Worm (Caenorhabditis elegans) whole organism, L4/young adult: ENCODE measurements around the gene lron-2.

Experiments
- W03F9.2 ChIP-seq: fragments of 150-350 bp; optimal IDR thresholded peaks from 2 replicates; lab custom pipeline; 2014; ENCODE audit warnings: missing biosample characterization, missing genetic modification characterization
- dao-5 ChIP-seq: sonication (generic microtip); optimal IDR thresholded peaks from 2 replicates; lab custom pipeline; 2016; ENCODE audit warnings: missing genotype, missing genetic modification characterization, moderate library complexity, missing compliant biosample characterization
- him-1 ChIP-seq: sonication (generic microtip); optimal IDR thresholded peaks from 2 replicates; lab custom pipeline; 2016; ENCODE audit warnings: missing genotype, missing genetic modification reagents, missing genetic modification characterization, missing compliant biosample characterization

DNA sequence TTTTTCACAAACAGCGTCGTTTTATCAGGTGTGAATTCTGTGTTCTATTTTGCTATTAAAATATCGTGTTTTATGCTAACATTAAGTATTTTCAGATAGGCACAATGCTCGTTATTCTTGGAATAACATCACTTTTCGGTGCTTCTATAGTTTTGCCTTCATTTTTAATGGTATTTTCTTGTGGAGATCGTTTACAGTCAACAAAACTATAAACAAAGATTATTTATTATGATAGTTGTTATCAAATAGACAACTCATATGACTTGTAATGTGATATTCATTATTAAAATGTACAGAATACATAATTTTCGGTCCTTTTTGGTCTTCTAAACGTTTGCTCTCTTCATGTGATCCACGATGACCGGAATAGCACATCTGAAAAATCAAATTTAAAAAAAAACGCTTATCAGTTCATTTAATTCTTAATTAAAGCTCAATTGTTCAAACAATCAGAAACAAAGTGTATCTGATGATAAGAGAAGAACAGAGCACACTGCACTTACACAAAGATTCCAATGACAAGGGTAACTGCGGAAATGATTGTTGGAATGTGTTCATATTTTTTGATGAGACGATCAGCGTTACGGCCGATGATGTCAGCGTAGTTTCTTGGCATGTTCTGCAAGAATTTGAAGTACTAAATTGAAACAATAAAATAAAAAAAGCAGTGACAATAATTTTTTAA is 33.2 kb downstream of the lron-2 start, which contains the start of gene F07C3.9:
- TF ChIP-seq him-1 (tag; lab: Kevin White, UChicago) = no peak
- TF ChIP-seq W03F9.2 (tag; lab: Kevin White, UChicago) = no peak
- no peak for TF ChIP-seq dao-5 (tag; lab: Kevin White, UChicago)
